Fruit fly (Drosophila melanogaster): ENCODE results near the gene Mst84Db.

Gene Mst84Db

DNA sequence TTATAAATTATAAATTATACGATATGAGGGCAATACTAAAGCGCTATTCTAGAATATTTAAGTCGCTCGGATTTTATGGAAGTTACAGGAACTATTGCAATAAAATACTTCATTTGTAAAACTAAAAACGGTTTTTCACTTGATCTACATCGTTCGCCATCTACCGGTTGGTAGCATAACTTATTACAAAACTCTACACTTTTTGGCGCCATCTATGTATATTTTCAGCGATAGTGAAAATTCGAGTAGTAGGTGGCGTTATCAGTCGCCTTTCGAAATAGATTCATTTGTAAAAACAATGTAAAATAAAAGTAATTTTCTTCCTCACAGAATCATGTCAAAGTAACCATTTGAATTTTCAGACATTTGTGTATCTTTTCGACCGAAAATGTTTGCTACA is 19.0 kb downstream of the Mst84Db start, which contains the start of gene nxf4 (continued):
- TF ChIP-seq Six4 (GFP tag; optimal IDR thresholded peaks at IDR 0.05) (peak; percentile 45), toy (GFP tag; IDR thresholded peaks at IDR 0.05) (no peak), CG2120 (GFP tag; optimal IDR thresholded peaks at IDR 0.05) (peak; percentile 74), Fer1 (GFP tag; optimal IDR thresholded peaks at IDR 0.05) (no peak), Dfd (GFP tag; optimal IDR thresholded peaks at IDR 0.05) (no peak), bbx (GFP tag; IDR thresholded peaks at IDR 0.05; ENCODE audit: partially characterized antibody) (no peak), CG31224 (GFP tag; IDR thresholded peaks at IDR 0.05) (no peak), CG15514 (GFP tag; optimal IDR thresholded peaks at IDR 0.05) (peak; percentile 31), CG10431 (GFP tag; optimal IDR thresholded peaks at IDR 0.05) (no peak), CG15479 (GFP tag; optimal IDR thresholded peaks at IDR 0.05) (no peak), sqz (GFP tag; optimal IDR thresholded peaks at IDR 0.05) (no peak), CG18476 (GFP tag; optimal IDR thresholded peaks at IDR 0.05) (peak; percentile 39), ro (GFP tag; IDR thresholded peaks at IDR 0.05) (no peak), Meics (GFP tag; optimal IDR thresholded peaks at IDR 0.05) (peak; percentile 75), CG7357 (GFP tag; IDR thresholded peaks at IDR 0.05) (no peak), grn (GFP tag; optimal IDR thresholded peaks at IDR 0.05) (peak; percentile 10), knrl (GFP tag; IDR thresholded peaks at IDR 0.05; ENCODE audit: partially characterized antibody) (peak; percentile 74), inv (GFP tag; IDR thresholded peaks at IDR 0.05; ENCODE audit: partially characterized antibody) (peak; percentile 35; the same call in 1 of the 2 replicates), Scr (GFP tag; IDR thresholded peaks at IDR 0.05; ENCODE audit: partially characterized antibody) (no peak), lov (optimal IDR thresholded peaks at IDR 0.05) (no peak), lov (GFP tag; IDR thresholded peaks at IDR 0.05) (peak; percentile 73; the same call in 2 of the 3 replicates), CG15601 (tag; optimal IDR thresholded peaks at IDR 0.05) (peak; percentile 63), CG31388 (GFP tag; optimal IDR thresholded peaks at IDR 0.05) (peak; percentile 44), CG2202 (tag; optimal IDR thresholded peaks at IDR 0.05) (peak; percentile 8), CG18619 (GFP tag; optimal IDR thresholded peaks at IDR 0.05) (peak; percentile 56), CG12769 (tag; optimal IDR thresholded peaks at IDR 0.05) (peak; percentile 60), pros (GFP tag; optimal IDR thresholded peaks at IDR 0.05) (no peak), CG34224 (GFP tag; IDR thresholded peaks at IDR 0.05; ENCODE audit: partially characterized antibody) (no peak), sob (GFP tag; IDR thresholded peaks at IDR 0.05) (peak; percentile 83; the same call in 1 of the 2 replicates), pho (GFP tag; optimal IDR thresholded peaks at IDR 0.05) (peak; percentile 72), Kr (GFP tag; optimal IDR thresholded peaks at IDR 0.05) (no peak), bab2 (GFP tag; optimal IDR thresholded peaks at IDR 0.05) (peak; percentile 81), CG10366 (GFP tag; IDR thresholded peaks at IDR 0.05) (peak; percentile 64), CG14014 (GFP tag; IDR thresholded peaks at IDR 0.05) (peak; percentile 62; the same call in 1 of the 2 replicates), CG11560 (tag; IDR thresholded peaks at IDR 0.05) (peak; percentile 27; the same call in 1 of the 3 replicates), CG4707 (GFP tag; optimal IDR thresholded peaks at IDR 0.05) (peak; percentile 32), mirr (GFP tag; optimal IDR thresholded peaks at IDR 0.05) (peak; percentile 31), HHEX (GFP tag; optimal IDR thresholded peaks at IDR 0.05) (peak; percentile 44), gcm (GFP tag; optimal IDR thresholded peaks at IDR 0.05) (no peak), tll (GFP tag; optimal IDR thresholded peaks at IDR 0.05) (no peak), sens (GFP tag) (peak; percentile 92), CG32772 (GFP tag; IDR thresholded peaks at IDR 0.05) (peak; percentile 62), Aef1 (GFP tag; IDR thresholded peaks at IDR 0.05) (peak; percentile 73), gsb-n (tag; optimal IDR thresholded peaks at IDR 0.05) (peak; percentile 1), Awh (GFP tag; IDR thresholded peaks at IDR 0.05) (peak; percentile 26; the same call in 1 of the 2 replicates), Hr3 (GFP tag; optimal IDR thresholded peaks at IDR 0.05) (peak; percentile 81), CG10462 (GFP tag; optimal IDR thresholded peaks at IDR 0.05) (peak; percentile 52), H15 (GFP tag; IDR thresholded peaks at IDR 0.05) (peak; percentile 62; the same call in 1 of the 3 replicates), Dip2 (GFP tag; IDR thresholded peaks at IDR 0.05) (peak; percentile 96), GATAe (GFP tag; conservative IDR thresholded peaks at IDR 0.05) (0 out of 2 replicates have a peak, but pooled peaks have one; percentile 32)
